Worm (Caenorhabditis elegans) whole organism, late embryonic: ENCODE data around the gene F35H8.12.

ENCODE experiments used
- ama-1 ChIP-seq: fragments of 150-350 bp; optimal IDR thresholded peaks from 2 replicates; lab custom pipeline; 2014
- ceh-14 ChIP-seq: sonication (generic microtip); optimal IDR thresholded peaks from 2 replicates; lab custom pipeline; 2016; ENCODE audit warnings: missing genotype, missing genetic modification characterization, missing compliant biosample characterization
- ceh-22 ChIP-seq: sonication (generic microtip); optimal IDR thresholded peaks from 2 replicates; lab custom pipeline; 2017; ENCODE audit warnings: missing biosample characterization, missing genetic modification characterization
- ceh-48 ChIP-seq: sonication (generic microtip); optimal IDR thresholded peaks from 2 replicates; lab custom pipeline; 2016; ENCODE audit warnings: missing genetic modification characterization, inconsistent platforms, missing compliant biosample characterization
- ceh-6 ChIP-seq: fragments of 200-800 bp; sonication (Bioruptor generic); optimal IDR thresholded peaks from 2 replicates; lab custom pipeline; 2018; ENCODE audit warnings: mild to moderate bottlenecking, missing genetic modification characterization, missing compliant biosample characterization
- fkh-10 ChIP-seq: fragments of 150-350 bp; optimal IDR thresholded peaks from 2 replicates; lab custom pipeline; 2014; ENCODE audit warnings: missing biosample characterization, missing genetic modification reagents, missing genetic modification characterization
- hlh-6 ChIP-seq: sonication (generic microtip); optimal IDR thresholded peaks from 2 replicates; lab custom pipeline; 2016; ENCODE audit warnings: missing genotype, missing genetic modification characterization, missing compliant biosample characterization
- lin-11 ChIP-seq: fragments of 200-800 bp; sonication (Bioruptor generic); optimal IDR thresholded peaks from 2 replicates; lab custom pipeline; 2018; ENCODE audit warnings: mild to moderate bottlenecking, missing genetic modification characterization, missing compliant biosample characterization
- nfya-1 ChIP-seq: sonication (generic microtip); optimal IDR thresholded peaks from 2 replicates; lab custom pipeline; 2017; ENCODE audit warnings: missing genetic modification characterization, mild to moderate bottlenecking, missing compliant biosample characterization, antibody characterized with exemption, moderate library complexity
- nhr-11 ChIP-seq: fragments of 150-350 bp; optimal IDR thresholded peaks from 2 replicates; lab custom pipeline; 2014; ENCODE audit warnings: missing biosample characterization, missing genetic modification characterization
- pag-3 ChIP-seq: sonication (generic microtip); optimal IDR thresholded peaks from 2 replicates; lab custom pipeline; 2016; ENCODE audit warnings: missing compliant biosample characterization, missing genetic modification characterization, borderline replicate concordance
- sox-2 ChIP-seq: fragments of 200-800 bp; sonication (Bioruptor generic); IDR thresholded peaks from 2 replicates; pipeline ENCODE4 v1.3.6; 2022; ENCODE audit warnings: missing genetic modification reagents, missing genetic modification characterization, missing compliant biosample characterization
- tbx-2 ChIP-seq: sonication (generic microtip); optimal IDR thresholded peaks from 2 replicates; lab custom pipeline; 2016; ENCODE audit warnings: missing genetic modification characterization, missing compliant biosample characterization
- unc-55 ChIP-seq: sonication (generic microtip); optimal IDR thresholded peaks from 2 replicates; lab custom pipeline; 2017; ENCODE audit warnings: missing biosample characterization, missing genetic modification reagents, missing genetic modification characterization

DNA sequence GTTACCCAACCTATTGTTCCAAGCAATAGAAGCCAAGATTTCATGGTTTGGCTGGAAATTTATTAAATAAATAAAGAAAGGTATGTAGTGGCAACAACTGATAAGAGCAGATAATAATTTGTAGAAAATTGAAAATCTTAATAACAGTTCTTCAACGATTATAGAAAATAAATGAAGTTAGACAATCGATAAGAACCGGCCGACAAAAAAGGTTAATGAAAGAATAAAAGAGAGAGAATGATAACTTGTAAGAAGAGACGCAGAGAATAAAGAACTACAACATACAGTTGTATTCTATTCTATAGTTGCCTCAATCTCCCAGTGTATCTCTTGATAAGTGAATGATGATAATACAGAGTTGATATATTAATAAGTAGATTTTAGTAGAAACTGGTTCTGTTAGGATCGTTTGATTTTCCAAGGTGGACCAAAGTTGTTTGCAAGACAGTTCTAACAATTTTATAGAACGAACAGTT is 35.1 kb downstream of the F35H8.12 start, which contains the start of gene ugt-58:
- TF ChIP-seq hlh-6 (tag; lab: Kevin White, UChicago) (no peak), nhr-11 (tag; lab: Kevin White, UChicago) (no peak), ceh-14 (tag; lab: Kevin White, UChicago) (no peak), ama-1 (lab: Kevin White, UChicago) (no peak), ceh-6 (no peak), tbx-2 (tag; lab: Kevin White, UChicago) (no peak), fkh-10 (GFP tag; lab: Kevin White, UChicago) (no peak), unc-55 (GFP tag; lab: Kevin White, UChicago) (no peak), ceh-22 (tag; lab: Kevin White, UChicago) (no peak), lin-11 (no peak), ceh-48 (tag; lab: Kevin White, UChicago) (no peak), nfya-1 (no peak), pag-3 (tag; lab: Kevin White, UChicago) (no peak), sox-2 (GFP tag; lab: Robert Waterston, UW) (no peak)
